Fruit fly (Drosophila melanogaster) whole organism, prepupa: Measurements from ENCODE around the gene Reps.

Experiments
- CG10631 ChIP-seq: fragments of 200-800 bp; sonication (Bioruptor generic); optimal IDR thresholded peaks from 2 replicates; lab custom pipeline; 2016; ENCODE audit warnings: missing biosample characterization, missing genetic modification characterization
- CG11294 ChIP-seq: fragments of 200-800 bp; sonication (Bioruptor generic); IDR thresholded peaks from 2 replicates; pipeline ENCODE4 v1.3.6; 2022; ENCODE audit warnings: missing biosample characterization, missing genetic modification characterization
- CG11762 ChIP-seq: fragments of 200-800 bp; sonication (Bioruptor generic); optimal IDR thresholded peaks from 3 replicates; lab custom pipeline; 2016; ENCODE audit warnings: missing biosample characterization, missing genetic modification characterization; ENCODE audit not compliant: insufficient read depth
- CG11902 ChIP-seq: fragments of 200-800 bp; sonication (Bioruptor generic); optimal IDR thresholded peaks from 3 replicates; lab custom pipeline; 2016; ENCODE audit warnings: missing biosample characterization, missing genetic modification characterization
- CG15336 ChIP-seq: fragments of 200-800 bp; sonication (Bioruptor generic); IDR thresholded peaks from 2 replicates; pipeline ENCODE4 v1.3.6; 2022; ENCODE audit warnings: missing biosample characterization, missing genetic modification characterization
- CG1621 ChIP-seq: fragments of 200-800 bp; sonication (Bioruptor generic); optimal IDR thresholded peaks from 3 replicates; lab custom pipeline; 2018; ENCODE audit warnings: missing biosample characterization, mild to moderate bottlenecking, missing genetic modification characterization
- CG31627 ChIP-seq: fragments of 200-800 bp; sonication (Bioruptor generic); optimal IDR thresholded peaks from 3 replicates; lab custom pipeline; 2016; ENCODE audit warnings: missing biosample characterization, missing genetic modification characterization
- CG3919 ChIP-seq: fragments of 200-800 bp; sonication (Bioruptor generic); optimal IDR thresholded peaks from 3 replicates; lab custom pipeline; 2016; ENCODE audit warnings: missing biosample characterization, missing genetic modification characterization
- CG6276 ChIP-seq: fragments of 200-800 bp; sonication (Bioruptor generic); optimal IDR thresholded peaks from 2 replicates; lab custom pipeline; 2017; ENCODE audit warnings: missing biosample characterization, mild to moderate bottlenecking, missing genetic modification characterization
- CG6808 ChIP-seq: fragments of 200-800 bp; sonication (Bioruptor generic); optimal IDR thresholded peaks from 3 replicates; lab custom pipeline; 2017; ENCODE audit warnings: missing biosample characterization, missing genetic modification characterization, mild to moderate bottlenecking, moderate library complexity, missing genetic modification reagents
- CG6854 ChIP-seq: fragments of 200-800 bp; sonication (Bioruptor generic); optimal IDR thresholded peaks from 2 replicates; lab custom pipeline; 2017; ENCODE audit warnings: missing biosample characterization, mild to moderate bottlenecking, missing genetic modification characterization
- CG7368 ChIP-seq: fragments of 200-800 bp; sonication (Bioruptor generic); optimal IDR thresholded peaks from 3 replicates; lab custom pipeline; 2016; ENCODE audit warnings: missing biosample characterization, missing genetic modification characterization
- CG8632 ChIP-seq: fragments of 200-800 bp; sonication (Bioruptor generic); optimal IDR thresholded peaks from 3 replicates; lab custom pipeline; 2016; ENCODE audit warnings: missing biosample characterization, missing genetic modification characterization
- CG9139 ChIP-seq: fragments of 200-800 bp; sonication (Bioruptor generic); optimal IDR thresholded peaks from 3 replicates; lab custom pipeline; 2017; ENCODE audit warnings: missing biosample characterization, mild to moderate bottlenecking, missing genetic modification characterization
- Eip78C ChIP-seq: fragments of 200-800 bp; sonication (Bioruptor generic); peaks from one replicate; lab custom pipeline; 2016; ENCODE audit warnings: missing biosample characterization, missing genetic modification characterization
- Gug ChIP-seq: fragments of 200-800 bp; sonication (Bioruptor generic); IDR thresholded peaks from 2 replicates; pipeline ENCODE4 v1.3.6; 2022; ENCODE audit warnings: missing biosample characterization, missing genetic modification characterization
- Hr38 ChIP-seq: sonication (Bioruptor generic); optimal IDR thresholded peaks from 2 replicates; lab custom pipeline; 2016; ENCODE audit warnings: missing biosample characterization, missing genetic modification characterization
- Hr4 ChIP-seq: fragments of 200-800 bp; sonication (Bioruptor generic); optimal IDR thresholded peaks from 3 replicates; lab custom pipeline; 2016; ENCODE audit warnings: missing biosample characterization, missing genetic modification characterization
- Lpt ChIP-seq: fragments of 200-800 bp; sonication (Bioruptor generic); optimal IDR thresholded peaks from 3 replicates; lab custom pipeline; 2016; ENCODE audit warnings: missing biosample characterization, missing genetic modification characterization
- OdsH ChIP-seq: fragments of 200-800 bp; sonication (Bioruptor generic); optimal IDR thresholded peaks from 3 replicates; lab custom pipeline; 2016; ENCODE audit warnings: missing biosample characterization, missing genetic modification characterization
- Sox102F ChIP-seq: fragments of 200-800 bp; sonication (Bioruptor generic); optimal IDR thresholded peaks from 2 replicates; lab custom pipeline; 2016; ENCODE audit warnings: missing biosample characterization, mild to moderate bottlenecking, missing genetic modification characterization
- Sox15 ChIP-seq: fragments of 200-800 bp; sonication (Bioruptor generic); optimal IDR thresholded peaks from 3 replicates; lab custom pipeline; 2016; ENCODE audit warnings: missing biosample characterization, missing genetic modification characterization
- achi ChIP-seq: fragments of 200-800 bp; sonication (Bioruptor generic); optimal IDR thresholded peaks from 3 replicates; lab custom pipeline; 2016; ENCODE audit warnings: missing biosample characterization, missing genetic modification characterization
- acj6 ChIP-seq: fragments of 200-800 bp; sonication (Bioruptor generic); optimal IDR thresholded peaks from 3 replicates; lab custom pipeline; 2016; ENCODE audit warnings: missing biosample characterization, missing genetic modification characterization
- dac ChIP-seq: fragments of 200-800 bp; sonication (Bioruptor generic); optimal IDR thresholded peaks from 2 replicates; lab custom pipeline; 2017; ENCODE audit warnings: missing biosample characterization, mild to moderate bottlenecking, missing genetic modification characterization
- esn ChIP-seq: fragments of 200-800 bp; sonication (Bioruptor generic); optimal IDR thresholded peaks from 2 replicates; lab custom pipeline; 2016; ENCODE audit warnings: missing biosample characterization, mild to moderate bottlenecking, missing genetic modification characterization, moderate library complexity
- fd59A ChIP-seq: fragments of 200-800 bp; sonication (Bioruptor generic); optimal IDR thresholded peaks from 2 replicates; lab custom pipeline; 2017; ENCODE audit warnings: missing biosample characterization, mild to moderate bottlenecking, missing genetic modification characterization, missing genetic modification reagents
- fkh ChIP-seq: fragments of 200-800 bp; sonication (Bioruptor generic); optimal IDR thresholded peaks from 3 replicates; lab custom pipeline; 2017; ENCODE audit warnings: missing biosample characterization, mild to moderate bottlenecking, missing genetic modification characterization, moderate library complexity
- net ChIP-seq: fragments of 200-800 bp; sonication (Bioruptor generic); optimal IDR thresholded peaks from 3 replicates; lab custom pipeline; 2016; ENCODE audit warnings: missing biosample characterization, missing genetic modification characterization
- pdm3 ChIP-seq: fragments of 200-800 bp; sonication (Bioruptor generic); optimal IDR thresholded peaks from 3 replicates; lab custom pipeline; 2016; ENCODE audit warnings: missing biosample characterization, missing genetic modification characterization
- salr ChIP-seq, 2 experiments: fragments of 200-800 bp; sonication (Bioruptor generic); optimal IDR thresholded peaks; 3 replicates each; lab custom pipeline; 2016 to 2018; ENCODE audit warnings: missing biosample characterization in 2 of 2, missing genetic modification characterization in 2 of 2, mild to moderate bottlenecking in 1 of 2
- spab ChIP-seq: fragments of 200-800 bp; sonication (Bioruptor generic); optimal IDR thresholded peaks from 2 replicates; lab custom pipeline; 2017; ENCODE audit warnings: missing biosample characterization, mild to moderate bottlenecking, missing genetic modification characterization, missing genetic modification reagents
- ss ChIP-seq, 2 experiments: fragments of 200-800 bp; sonication (Bioruptor generic); optimal IDR thresholded peaks; 2 replicates in 1 of 2; 3 replicates in 1 of 2; lab custom pipeline; 2017 to 2018; ENCODE audit warnings: mild to moderate bottlenecking in 2 of 2, missing biosample characterization in 2 of 2, missing genetic modification characterization in 2 of 2, moderate library complexity in 1 of 2
- svp ChIP-seq: fragments of 200-800 bp; sonication (Bioruptor generic); peaks from one replicate; lab custom pipeline; 2016; ENCODE audit warnings: missing biosample characterization, missing genetic modification characterization
- vri ChIP-seq: fragments of 200-800 bp; sonication (Bioruptor generic); optimal IDR thresholded peaks from 3 replicates; lab custom pipeline; 2016; ENCODE audit warnings: missing biosample characterization, mild to moderate bottlenecking, missing genetic modification characterization

Reps gene

DNA sequence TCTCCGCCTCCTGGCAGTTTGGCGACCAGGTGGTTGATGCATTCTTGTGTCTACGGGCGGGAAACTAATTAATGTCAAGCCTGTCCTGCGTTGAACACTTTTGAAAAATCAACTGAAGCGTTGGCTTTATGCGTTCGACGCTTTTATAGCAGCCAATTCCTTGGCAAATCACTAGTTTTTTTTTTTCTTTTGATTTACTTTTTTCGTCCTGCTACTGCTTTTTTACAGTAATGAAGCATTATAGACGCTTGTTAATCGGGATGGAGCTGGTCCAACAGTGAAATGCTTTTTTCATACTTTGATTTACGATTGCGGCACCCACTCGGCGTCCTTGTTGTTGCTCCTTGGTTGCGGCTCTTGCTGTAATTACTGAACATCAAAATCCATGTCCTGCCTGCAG lies 21.3 kb downstream of the Reps start, which contains the start of gene AstCC:
TSS of gene AstCC (minus strand) at position 101 of the 400 bp plus-strand sequence.
- TF ChIP-seq achi (GFP tag; lab: Kevin White, UChicago) (no peak), dac (GFP tag; lab: Kevin White, UChicago) (no peak), Gug (GFP tag; lab: Robert Waterston, UW) (no peak), CG11294 (GFP tag; lab: Robert Waterston, UW) (no peak), Hr4 (no peak), CG6276 (GFP tag; lab: Kevin White, UChicago) (no peak), CG9139 (GFP tag; lab: Kevin White, UChicago) (no peak), acj6 (GFP tag; lab: Kevin White, UChicago) (no peak), fd59A (GFP tag; lab: Kevin White, UChicago) (no peak), CG6808 (GFP tag; lab: Kevin White, UChicago) (no peak), fkh (GFP tag; lab: Kevin White, UChicago) (no peak), CG3919 (GFP tag; lab: Kevin White, UChicago) (no peak), CG11762 (no peak), CG10631 (no peak)

DNA sequence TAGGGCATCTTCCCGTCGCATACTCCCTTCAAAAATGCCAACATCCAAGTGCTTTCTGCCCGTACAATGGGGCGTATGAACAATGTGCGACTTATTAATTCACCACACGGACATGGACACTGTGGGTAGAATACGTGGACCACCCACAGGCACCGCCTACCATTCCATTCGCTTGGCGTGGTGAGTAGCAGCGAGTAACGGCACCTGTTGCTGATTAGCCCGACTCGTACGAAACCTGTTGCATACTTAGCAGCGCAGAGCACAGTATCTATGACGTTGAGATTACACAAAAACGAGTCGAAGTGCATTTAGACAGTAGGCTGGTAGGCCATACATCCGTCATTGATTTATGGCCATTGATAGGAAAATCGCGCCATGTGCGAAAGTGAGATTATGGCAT lies 24.4 kb downstream of the Reps start:
- TF ChIP-seq CG1621 (tag; lab: Kevin White, UChicago): no peak
- TF ChIP-seq salr (GFP tag; optimal IDR thresholded peaks at IDR 0.05; lab: Kevin White, UChicago): no peak
- TF ChIP-seq net: no peak
- no peak for TF ChIP-seq CG10631
- TF ChIP-seq vri (GFP tag; lab: Kevin White, UChicago): no peak
- no peak for TF ChIP-seq CG15336
- no peak for TF ChIP-seq CG6854 (GFP tag; lab: Kevin White, UChicago)
- TF ChIP-seq Gug (GFP tag; lab: Robert Waterston, UW): no peak
- no peak for TF ChIP-seq Eip78C (GFP tag; lab: Kevin White, UChicago)
- TF ChIP-seq Sox102F: no peak
- TF ChIP-seq OdsH (GFP tag; lab: Kevin White, UChicago): no peak
- TF ChIP-seq CG31627: no peak
- no peak for TF ChIP-seq Lpt
- no peak for TF ChIP-seq CG11294 (GFP tag; lab: Robert Waterston, UW)
- TF ChIP-seq CG3919 (GFP tag; lab: Kevin White, UChicago): no peak

DNA sequence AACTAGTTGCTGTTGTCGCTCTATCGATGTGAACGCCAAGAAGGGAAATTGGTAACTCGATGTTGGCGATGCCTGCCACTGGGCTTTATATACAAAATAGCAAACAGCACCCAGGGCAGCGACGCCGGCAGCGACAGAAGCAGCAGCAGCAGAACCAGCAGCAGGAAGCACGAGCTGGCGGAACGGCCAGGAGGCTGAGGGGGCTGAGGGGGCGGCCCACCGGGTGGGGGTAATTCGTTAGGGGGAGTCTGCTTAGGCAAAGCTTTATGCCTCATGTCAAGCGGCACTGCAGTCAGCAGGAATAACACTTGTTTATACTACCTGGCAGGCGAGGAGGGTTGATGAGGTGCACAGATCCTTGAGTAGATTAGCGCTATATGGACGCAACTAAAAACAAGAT lies 25.1 kb downstream of the Reps start, which contains the start of gene AstC:
TSS of gene AstC (minus strand) at position 63 of the 400 bp plus-strand sequence.
- TF ChIP-seq Hr4: no peak
- no peak for TF ChIP-seq CG8632 (GFP tag; lab: Kevin White, UChicago)
- no peak for TF ChIP-seq svp
- TF ChIP-seq CG3919 (GFP tag; lab: Kevin White, UChicago): no peak
- TF ChIP-seq CG7368 (GFP tag; lab: Kevin White, UChicago): no peak
- TF ChIP-seq CG15336: no peak
- no peak for TF ChIP-seq OdsH (GFP tag; lab: Kevin White, UChicago)
- no peak for TF ChIP-seq spab (GFP tag; lab: Kevin White, UChicago)
- no peak for TF ChIP-seq pdm3
- no peak for TF ChIP-seq Sox15 (GFP tag; lab: Kevin White, UChicago)
- TF ChIP-seq CG11902: no peak
- TF ChIP-seq CG11762: no peak
- TF ChIP-seq ss (GFP tag; optimal IDR thresholded peaks at IDR 0.05; lab: Kevin White, UChicago): no peak
- TF ChIP-seq Hr38 (GFP tag; lab: Kevin White, UChicago): no peak
- TF ChIP-seq CG9139 (GFP tag; lab: Kevin White, UChicago): no peak
- TF ChIP-seq salr (GFP tag; optimal IDR thresholded peaks at IDR 0.05; lab: Kevin White, UChicago): no peak

DNA sequence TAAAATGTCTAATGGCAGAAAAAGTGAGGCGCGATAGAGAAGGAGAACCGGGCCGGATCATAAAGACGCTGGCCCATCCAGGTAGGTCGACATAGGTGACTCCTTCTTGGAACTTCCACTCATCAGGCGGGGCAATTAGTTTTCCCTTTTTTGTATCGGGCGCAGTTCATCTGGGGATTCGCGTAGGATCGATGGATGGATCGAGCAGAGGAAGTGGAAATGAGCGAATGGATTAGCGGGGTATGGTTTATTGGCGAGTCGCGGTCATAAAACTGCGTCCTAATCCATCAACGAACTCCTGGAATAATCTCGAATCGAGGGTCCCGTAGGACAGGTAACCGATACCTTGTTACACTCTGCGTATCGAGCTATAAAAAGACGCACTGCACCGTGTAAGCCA lies 31.3 kb downstream of the Reps start, which contains the start of gene CG43725:
TSS of gene CG43725 (plus strand) at position 400 of the 400 bp plus-strand sequence.
- no peak for TF ChIP-seq esn
